Worm (Caenorhabditis elegans): Measurements from ENCODE around the gene cyp-37A1.

- no peak for TF ChIP-seq ets-4 (tag; optimal IDR thresholded peaks at IDR 0.05)
- no peak for TF ChIP-seq ceh-30 (tag; optimal IDR thresholded peaks at IDR 0.05)
- TF ChIP-seq che-1 (tag; optimal IDR thresholded peaks at IDR 0.05), result no peak
- no peak for TF ChIP-seq sox-2 (GFP tag; IDR thresholded peaks at IDR 0.05)
- TF ChIP-seq ttx-3 (tag; optimal IDR thresholded peaks at IDR 0.05), result no peak
- TF ChIP-seq fkh-10 (GFP tag; optimal IDR thresholded peaks at IDR 0.05), result no peak
- TF ChIP-seq ama-1 (optimal IDR thresholded peaks at IDR 0.05), result no peak
These were observed 29.7 kb upstream of the cyp-37A1 start for ce11 chrII:14046491-14046890.

Measured in whole organism, late embryonic.